Worm (Caenorhabditis elegans): Measurements from ENCODE around the gene F58E1.13.

ce11 chrII:1725735-1726134 is 30.1 kb upstream of the F58E1.13 start, which contains the start of gene F45C12.17:
- no peak for TF ChIP-seq mxl-3 (GFP tag; optimal IDR thresholded peaks at IDR 0.05)
- no peak for TF ChIP-seq lim-7 (GFP tag; IDR thresholded peaks at IDR 0.05)
- no peak for TF ChIP-seq nhr-237 (tag; optimal IDR thresholded peaks at IDR 0.05)
- no peak for TF ChIP-seq ztf-11 (tag; optimal IDR thresholded peaks at IDR 0.05)
- TF ChIP-seq aha-1 (tag): peak; percentile 60
- TF ChIP-seq T26A8.4 (GFP tag; IDR thresholded peaks at IDR 0.05): no peak
- TF ChIP-seq hlh-11 (tag; optimal IDR thresholded peaks at IDR 0.05): no peak

Measured in whole organism, L4 larva.